Fruit fly (Drosophila melanogaster) whole organism, embryonic: ENCODE data around the gene CheA75a.

Source experiments
- ATbp ChIP-seq: fragments of 200-800 bp; sonication (Bioruptor generic); optimal IDR thresholded peaks from 2 replicates; lab custom pipeline; 2017; ENCODE audit warnings: missing biosample characterization, mild to moderate bottlenecking, missing genetic modification characterization, missing genetic modification reagents
- Asciz ChIP-seq: fragments of 200-800 bp; sonication (Bioruptor generic); optimal IDR thresholded peaks from 2 replicates; lab custom pipeline; 2017; ENCODE audit warnings: missing biosample characterization, mild to moderate bottlenecking, missing genetic modification characterization, missing genetic modification reagents
- Awh ChIP-seq: fragments of 200-800 bp; sonication (Bioruptor generic); IDR thresholded peaks from 2 replicates; pipeline ENCODE4, ENCODE4 v1.3.6; 2022; ENCODE audit warnings: missing biosample characterization, missing genetic modification characterization
- Blimp-1 ChIP-seq: fragments of 200-800 bp; sonication (Bioruptor generic); optimal IDR thresholded peaks from 3 replicates; lab custom pipeline; 2018; ENCODE audit warnings: missing biosample characterization, missing genetic modification characterization, mild to moderate bottlenecking, moderate library complexity, missing genetic modification reagents
- CG11560 ChIP-seq: fragments of 200-800 bp; sonication (Bioruptor generic); IDR thresholded peaks from 3 replicates; pipeline ENCODE4 v1.3.6; 2022; ENCODE audit warnings: missing biosample characterization, missing genetic modification characterization
- CG11696 ChIP-seq: fragments of 200-800 bp; sonication (Bioruptor generic); IDR thresholded peaks from 2 replicates; pipeline ENCODE4 v1.3.6; 2022; ENCODE audit warnings: missing biosample characterization, missing genetic modification characterization
- CG12391 ChIP-seq: fragments of 200-800 bp; sonication (Bioruptor generic); optimal IDR thresholded peaks from 3 replicates; lab custom pipeline; 2018; ENCODE audit warnings: missing biosample characterization, mild to moderate bottlenecking, missing genetic modification characterization, moderate library complexity
- CG14667 ChIP-seq: fragments of 200-800 bp; sonication (Bioruptor generic); IDR thresholded peaks from 2 replicates; pipeline ENCODE4 v1.3.6; 2022; ENCODE audit warnings: missing biosample characterization, missing genetic modification characterization
- CG15011 ChIP-seq: fragments of 200-800 bp; sonication (Bioruptor generic); optimal IDR thresholded peaks from 3 replicates; lab custom pipeline; 2018; ENCODE audit warnings: missing biosample characterization, mild to moderate bottlenecking, missing genetic modification characterization
- CG17328 ChIP-seq: fragments of 200-800 bp; sonication (Bioruptor generic); IDR thresholded peaks from 2 replicates; pipeline ENCODE4 v1.3.6; 2022; ENCODE audit warnings: missing biosample characterization, missing genetic modification characterization
- CG17361 ChIP-seq: fragments of 200-800 bp; sonication (Bioruptor generic); IDR thresholded peaks from 3 replicates; pipeline ENCODE4 v1.3.6; 2022; ENCODE audit warnings: missing biosample characterization, missing genetic modification characterization
- CG18011 ChIP-seq: fragments of 200-800 bp; sonication (Bioruptor generic); optimal IDR thresholded peaks from 2 replicates; lab custom pipeline; 2017; ENCODE audit warnings: missing biosample characterization, missing genetic modification characterization, mild to moderate bottlenecking, moderate library complexity, missing genotype
- CG2116 ChIP-seq: fragments of 200-800 bp; sonication (Bioruptor generic); optimal IDR thresholded peaks from 3 replicates; lab custom pipeline; 2018; ENCODE audit warnings: missing biosample characterization, mild to moderate bottlenecking, missing genetic modification characterization
- CG2678 ChIP-seq: fragments of 200-800 bp; sonication (Bioruptor generic); optimal IDR thresholded peaks from 3 replicates; lab custom pipeline; 2019; ENCODE audit warnings: missing biosample characterization, mild to moderate bottlenecking, missing genetic modification characterization, moderate library complexity
- CG31441 ChIP-seq: fragments of 200-800 bp; sonication (Bioruptor generic); IDR thresholded peaks from 2 replicates; pipeline ENCODE4 v1.3.6; 2022; ENCODE audit warnings: missing biosample characterization, missing genetic modification characterization
- CG34422 ChIP-seq: fragments of 200-800 bp; sonication (Bioruptor generic); IDR thresholded peaks from 3 replicates; pipeline ENCODE4 v1.3.6; 2022; ENCODE audit warnings: missing biosample characterization, missing genetic modification characterization
- CG4707 ChIP-seq: fragments of 200-800 bp; sonication (Bioruptor generic); optimal IDR thresholded peaks from 2 replicates; lab custom pipeline; 2018; ENCODE audit warnings: missing biosample characterization, mild to moderate bottlenecking, missing genetic modification characterization, moderate library complexity
- CG6254 ChIP-seq: fragments of 200-800 bp; sonication (Bioruptor generic); optimal IDR thresholded peaks from 3 replicates; lab custom pipeline; 2017; ENCODE audit warnings: mild to moderate bottlenecking, missing biosample characterization, missing genetic modification reagents, missing genetic modification characterization
- CG6654 ChIP-seq: fragments of 200-800 bp; sonication (Bioruptor generic); optimal IDR thresholded peaks from 2 replicates; lab custom pipeline; 2017; ENCODE audit warnings: missing biosample characterization, mild to moderate bottlenecking, missing genetic modification characterization
- CG6813 ChIP-seq: fragments of 200-800 bp; sonication (Bioruptor generic); optimal IDR thresholded peaks from 2 replicates; lab custom pipeline; 2017; ENCODE audit warnings: missing biosample characterization, missing genetic modification characterization, mild to moderate bottlenecking, moderate library complexity, missing genetic modification reagents
- CG7372 ChIP-seq: fragments of 200-800 bp; sonication (Bioruptor generic); IDR thresholded peaks from 2 replicates; pipeline ENCODE4 v1.3.6; 2022; ENCODE audit warnings: missing biosample characterization, missing genetic modification characterization
- CG8089 ChIP-seq: fragments of 200-800 bp; sonication (Bioruptor generic); optimal IDR thresholded peaks from 3 replicates; lab custom pipeline; 2016; ENCODE audit warnings: missing biosample characterization, missing genetic modification characterization
- CG8388 ChIP-seq: fragments of 200-800 bp; sonication (Bioruptor generic); optimal IDR thresholded peaks from 2 replicates; lab custom pipeline; 2019; ENCODE audit warnings: missing biosample characterization, mild to moderate bottlenecking, missing genetic modification characterization, moderate library complexity
- D ChIP-seq, 2 experiments: fragments of 200-800 bp in 1 of 2; fragments of >200 bp in 1 of 2; sonication (Bioruptor generic) in 1 of 2; optimal IDR thresholded peaks; 2 replicates in 1 of 2; 3 replicates in 1 of 2; lab custom pipeline; 2017; ENCODE audit warnings: mild to moderate bottlenecking in 1 of 2, missing biosample characterization in 1 of 2, missing genetic modification characterization in 1 of 2, missing genetic modification reagents in 1 of 2
- Dad ChIP-seq: fragments of 200-800 bp; sonication (Bioruptor generic); optimal IDR thresholded peaks from 3 replicates; lab custom pipeline; 2016; ENCODE audit warnings: missing biosample characterization, missing genetic modification characterization
- ERR ChIP-seq: fragments of 200-800 bp; sonication (Bioruptor generic); optimal IDR thresholded peaks from 2 replicates; lab custom pipeline; 2016; ENCODE audit warnings: missing biosample characterization, missing genetic modification characterization
- H15 ChIP-seq: fragments of 200-800 bp; sonication (Bioruptor generic); IDR thresholded peaks from 3 replicates; pipeline ENCODE4 v1.3.6; 2022; ENCODE audit warnings: missing biosample characterization, missing genetic modification characterization
- Jarid2 ChIP-seq: fragments of 200-800 bp; sonication (Bioruptor generic); optimal IDR thresholded peaks from 3 replicates; lab custom pipeline; 2017; ENCODE audit warnings: mild to moderate bottlenecking, missing biosample characterization, missing genetic modification reagents, missing genetic modification characterization
- Lhr ChIP-seq: fragments of 200-800 bp; sonication (Bioruptor generic); optimal IDR thresholded peaks from 3 replicates; lab custom pipeline; 2017; ENCODE audit warnings: mild to moderate bottlenecking, missing biosample characterization, missing genetic modification reagents, missing genetic modification characterization
- MESR4 ChIP-seq: fragments of 200-800 bp; sonication (Bioruptor generic); optimal IDR thresholded peaks from 2 replicates; lab custom pipeline; 2018; ENCODE audit warnings: missing biosample characterization, mild to moderate bottlenecking, missing genetic modification characterization, moderate library complexity
- Xbp1 ChIP-seq: fragments of 200-800 bp; sonication (Bioruptor generic); optimal IDR thresholded peaks from 3 replicates; lab custom pipeline; 2016; ENCODE audit warnings: missing biosample characterization, mild to moderate bottlenecking, missing genetic modification characterization
- ara ChIP-seq: fragments of 200-800 bp; sonication (Bioruptor generic); IDR thresholded peaks from 2 replicates; pipeline ENCODE4 v1.3.6; 2022; ENCODE audit warnings: missing biosample characterization, missing genetic modification characterization
- chinmo ChIP-seq: fragments of 200-800 bp; sonication (Bioruptor generic); IDR thresholded peaks from 4 replicates; pipeline ENCODE4 v1.3.6; 2022; ENCODE audit warnings: missing biosample characterization, missing genetic modification characterization; ENCODE audit not compliant: partially characterized antibody
- crol ChIP-seq: fragments of 200-800 bp; sonication (Bioruptor generic); IDR thresholded peaks from 2 replicates; pipeline ENCODE4 v1.3.6; 2022; ENCODE audit warnings: missing biosample characterization, missing genetic modification characterization
- disco-r ChIP-seq: fragments of 200-800 bp; sonication (Bioruptor generic); optimal IDR thresholded peaks from 2 replicates; lab custom pipeline; 2016; ENCODE audit warnings: missing biosample characterization, missing genetic modification characterization
- dm ChIP-seq: fragments of 200-800 bp; sonication (Bioruptor generic); optimal IDR thresholded peaks from 3 replicates; lab custom pipeline; 2016; ENCODE audit warnings: missing biosample characterization, missing genetic modification characterization
- en ChIP-seq: fragments of 200-800 bp; sonication (Bioruptor generic); optimal IDR thresholded peaks from 2 replicates; lab custom pipeline; 2016; ENCODE audit warnings: missing biosample characterization, missing genetic modification characterization
- fru ChIP-seq: fragments of >200 bp; optimal IDR thresholded peaks from 2 replicates; lab custom pipeline; 2017
- gem ChIP-seq: fragments of 200-800 bp; sonication (Bioruptor generic); optimal IDR thresholded peaks from 2 replicates; lab custom pipeline; 2019; ENCODE audit warnings: missing biosample characterization, mild to moderate bottlenecking, missing genetic modification characterization, moderate library complexity
- lola ChIP-seq, 3 experiments: fragments of >200 bp in 2 of 3; fragments of 200-800 bp in 1 of 3; sonication (Bioruptor generic) in 1 of 3; optimal IDR thresholded peaks; 2 replicates each; lab custom pipeline; 2017 to 2019; ENCODE audit warnings: missing biosample characterization in 3 of 3, missing genetic modification characterization in 3 of 3, mild to moderate bottlenecking in 1 of 3, moderate library complexity in 1 of 3
- luna ChIP-seq: fragments of 200-800 bp; sonication (Bioruptor generic); optimal IDR thresholded peaks from 2 replicates; lab custom pipeline; 2016; ENCODE audit warnings: missing biosample characterization, missing genetic modification characterization
- onecut ChIP-seq: fragments of 200-800 bp; sonication (Bioruptor generic); IDR thresholded peaks from 2 replicates; pipeline ENCODE4 v1.3.6; 2022; ENCODE audit warnings: missing biosample characterization, missing genetic modification characterization
- pho ChIP-seq: fragments of 200-800 bp; sonication (Bioruptor generic); optimal IDR thresholded peaks from 2 replicates; lab custom pipeline; 2016; ENCODE audit warnings: missing biosample characterization, missing genetic modification characterization
- sens ChIP-seq: fragments of 200-800 bp; sonication (Bioruptor generic); peaks from one replicate; lab custom pipeline; 2016; ENCODE audit warnings: missing biosample characterization, missing genetic modification characterization
- sna ChIP-seq: fragments of 200-800 bp; sonication (Bioruptor generic); IDR thresholded peaks from 2 replicates; pipeline ENCODE4 v1.3.6; 2022; ENCODE audit warnings: missing biosample characterization, missing genetic modification characterization; ENCODE audit not compliant: partially characterized antibody
- stwl ChIP-seq: fragments of 200-800 bp; sonication (Bioruptor generic); optimal IDR thresholded peaks from 3 replicates; lab custom pipeline; 2018; ENCODE audit warnings: missing biosample characterization, mild to moderate bottlenecking, missing genetic modification characterization, moderate library complexity
- trem ChIP-seq: fragments of 200-800 bp; optimal IDR thresholded peaks from 3 replicates; lab custom pipeline; 2019; ENCODE audit warnings: missing biosample characterization, mild to moderate bottlenecking, missing genetic modification characterization, moderate library complexity
- trh ChIP-seq: fragments of 200-800 bp; sonication (Bioruptor generic); optimal IDR thresholded peaks from 2 replicates; lab custom pipeline; 2016; ENCODE audit warnings: missing biosample characterization, missing genetic modification characterization
- unpg ChIP-seq: fragments of 200-800 bp; sonication (Bioruptor generic); optimal IDR thresholded peaks from 3 replicates; lab custom pipeline; 2018; ENCODE audit warnings: missing biosample characterization, mild to moderate bottlenecking, missing genetic modification characterization, moderate library complexity
- wek ChIP-seq: fragments of 200-800 bp; sonication (Bioruptor generic); optimal IDR thresholded peaks from 3 replicates; lab custom pipeline; 2018; ENCODE audit warnings: missing biosample characterization, mild to moderate bottlenecking, missing genetic modification characterization, moderate library complexity

Gene CheA75a

DNA sequence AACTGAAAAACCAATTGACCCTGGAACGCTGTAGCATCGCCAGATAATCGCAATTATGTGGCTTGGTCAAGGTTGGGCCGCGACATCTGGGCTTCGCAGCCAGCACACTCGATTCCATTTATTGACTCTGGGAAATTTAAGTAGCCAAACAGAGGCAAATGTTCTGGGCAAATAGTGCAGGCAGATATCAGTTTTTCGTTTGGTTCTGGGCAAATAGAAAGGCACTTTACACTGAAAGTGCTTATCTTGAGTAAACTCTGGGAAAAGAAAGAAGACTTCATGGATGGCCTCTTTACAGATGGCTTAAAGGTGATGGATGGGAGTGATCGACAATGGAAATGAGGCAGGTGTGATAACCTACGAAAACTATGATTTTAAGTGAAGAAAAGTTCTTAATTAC lies 9.8 kb upstream of the CheA75a start (continued):
- TF ChIP-seq CG2116 (peak; percentile 18), gem (peak; percentile 44), onecut (peak; percentile 37; the same call in 1 of the 2 replicates), disco-r (GFP tag; lab: Kevin White, UChicago) (no peak), CG14667 (no peak), Asciz (GFP tag; lab: Kevin White, UChicago) (peak; percentile 51), chinmo (no peak), trh (GFP tag; lab: Kevin White, UChicago) (no peak), Dad (no peak), pho (GFP tag; lab: Kevin White, UChicago) (no peak), MESR4 (GFP tag; lab: Kevin White, UChicago) (no peak), H15 (GFP tag; lab: Robert Waterston, UW) (no peak), unpg (peak; percentile 42), CG6813 (GFP tag; lab: Kevin White, UChicago) (peak; percentile 75), CG12391 (no peak), ATbp (GFP tag; lab: Kevin White, UChicago) (peak; percentile 51), sens (GFP tag; lab: Kevin White, UChicago) (peak; percentile 79), lola (GFP tag; optimal IDR thresholded peaks at IDR 0.05; lab: Kevin White, UChicago) (peak in 1 of 3 experiments; percentile 51), stwl (tag; lab: Kevin White, UChicago) (peak; percentile 14), CG7372 (GFP tag; lab: Robert Waterston, UW) (no peak), Blimp-1 (GFP tag; lab: Kevin White, UChicago) (peak; percentile 46), sna (GFP tag; lab: Robert Waterston, UW) (no peak), CG6654 (GFP tag; lab: Kevin White, UChicago) (no peak), crol (no peak), ERR (GFP tag; lab: Kevin White, UChicago) (no peak), Lhr (GFP tag; lab: Kevin White, UChicago) (peak; percentile 41), dm (GFP tag; lab: Kevin White, UChicago) (no peak), CG15011 (GFP tag; lab: Kevin White, UChicago) (no peak), Xbp1 (GFP tag; lab: Kevin White, UChicago) (no peak), CG8388 (GFP tag; lab: Kevin White, UChicago) (peak; percentile 20), CG18011 (no peak), CG11560 (no peak), CG4707 (GFP tag; lab: Kevin White, UChicago) (peak; percentile 61), ara (peak; percentile 31; the same call in 1 of the 2 replicates), CG8089 (GFP tag; lab: Kevin White, UChicago) (peak; percentile 43), luna (GFP tag; lab: Kevin White, UChicago) (no peak), CG2678 (tag; lab: Kevin White, UChicago) (peak; percentile 14), CG17361 (GFP tag; lab: Robert Waterston, UW) (no peak), en (GFP tag; lab: Kevin White, UChicago) (no peak), wek (peak; percentile 52), CG17328 (GFP tag; lab: Robert Waterston, UW) (0 out of 2 replicates have a peak, but pooled peaks have one; percentile 33), CG31441 (GFP tag; lab: Robert Waterston, UW) (peak; percentile 23; the same call in 1 of the 2 replicates), trem (peak; percentile 5), D (optimal IDR thresholded peaks at IDR 0.05; lab: Kevin White, UChicago) (no peak), D (GFP tag; optimal IDR thresholded peaks at IDR 0.05; lab: Kevin White, UChicago) (peak; percentile 8), Jarid2 (no peak), fru (no peak), CG11696 (GFP tag; lab: Robert Waterston, UW) (0 out of 2 replicates have a peak, but pooled peaks have one; percentile 6), Awh (peak; percentile 44; the same call in 1 of the 2 replicates), CG6254 (GFP tag; lab: Kevin White, UChicago) (peak; percentile 47), CG34422 (no peak)
